Worm (Caenorhabditis elegans): ENCODE data around the gene ddl-1.

The ddl-1 gene

DNA sequence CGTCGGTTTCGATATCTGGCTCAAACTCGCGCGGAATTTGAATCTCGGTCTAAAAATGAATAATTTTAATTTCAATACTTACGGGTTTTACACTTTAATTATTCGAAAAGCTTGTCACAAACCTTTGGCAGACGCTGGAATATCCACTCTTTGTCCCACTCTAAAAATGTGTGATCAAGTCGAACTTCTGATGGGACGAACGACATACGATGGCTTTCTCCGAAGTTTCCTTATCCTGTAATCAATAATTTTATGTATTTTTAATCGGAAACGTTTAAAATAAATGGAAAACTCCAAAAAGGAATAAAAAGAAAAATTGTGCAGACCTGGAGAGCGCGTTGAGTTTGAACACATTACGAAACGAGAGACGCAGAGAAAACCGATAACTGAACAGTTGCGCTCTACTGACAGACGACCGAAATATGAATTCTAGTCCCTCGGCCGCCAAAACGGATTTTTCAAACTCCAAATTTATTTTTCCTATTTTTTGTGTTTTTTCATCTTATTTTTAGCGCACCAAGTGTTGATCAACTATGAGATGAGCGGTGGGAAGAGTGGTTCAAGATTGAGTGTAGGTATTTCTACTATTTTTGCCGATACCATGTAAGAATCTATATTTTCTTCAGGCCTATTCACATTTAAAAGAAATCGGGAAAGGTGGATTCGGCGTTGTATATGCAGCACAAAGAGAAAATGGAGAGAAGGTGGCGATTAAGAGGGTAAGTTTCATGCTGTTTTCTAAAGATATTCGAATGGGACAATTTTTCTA is 1.2 kb upstream of the ddl-1 start, which contains the start of the genes sam-4, F59E12.17 and zyg-1 (continued):
- peak; percentile 91 for TF ChIP-seq dox-1 (GFP tag; IDR thresholded peaks at IDR 0.05)
- TF ChIP-seq lir-1 (GFP tag; conservative IDR thresholded peaks at IDR 0.05) = 0 out of 2 replicates have a peak, but pooled peaks have one; percentile 8
- TF ChIP-seq ztf-25 (GFP tag; IDR thresholded peaks at IDR 0.05) = 0 out of 2 replicates have a peak, but pooled peaks have one; percentile 60
- no peak for TF ChIP-seq B0261.1 (tag; optimal IDR thresholded peaks at IDR 0.05)
- no peak for TF ChIP-seq atf-7 (tag; optimal IDR thresholded peaks at IDR 0.05)
- TF ChIP-seq ceh-40 (GFP tag; IDR thresholded peaks at IDR 0.05) = no peak
- TF ChIP-seq madf-3 (GFP tag; IDR thresholded peaks at IDR 0.05) = peak; percentile 67; the same call in 1 of the 2 replicates
- peak; percentile 57 for TF ChIP-seq F33H1.4 (GFP tag; IDR thresholded peaks at IDR 0.05)
- TF ChIP-seq madf-8 (GFP tag; conservative IDR thresholded peaks at IDR 0.05) = peak; percentile 34
- TF ChIP-seq egl-44 (GFP tag; IDR thresholded peaks at IDR 0.05) = 0 out of 2 replicates have a peak, but pooled peaks have one; percentile 23
- TF ChIP-seq die-1 (tag; optimal IDR thresholded peaks at IDR 0.05) = no peak
- peak; percentile 82 for TF ChIP-seq D2030.7 (GFP tag; IDR thresholded peaks at IDR 0.05)
- peak; percentile 4 for TF ChIP-seq nhr-80 (tag; optimal IDR thresholded peaks at IDR 0.05)
- TF ChIP-seq egrh-3 (GFP tag; IDR thresholded peaks at IDR 0.05) = peak; percentile 53
- TF ChIP-seq gei-17 (GFP tag; optimal IDR thresholded peaks at IDR 0.05) = no peak
- peak; percentile 31 for TF ChIP-seq K12H6.12 (tag; optimal IDR thresholded peaks at IDR 0.05)
- no peak for TF ChIP-seq lin-40 (tag; optimal IDR thresholded peaks at IDR 0.05)
- peak; percentile 76 for TF ChIP-seq efl-1 (GFP tag; optimal IDR thresholded peaks at IDR 0.05)
- peak; percentile 67 for TF ChIP-seq unc-130 (GFP tag; optimal IDR thresholded peaks at IDR 0.05)
- peak in 1 of 3 experiments; percentile 64 for TF ChIP-seq lin-35 (GFP tag; optimal IDR thresholded peaks at IDR 0.05)
- TF ChIP-seq attf-3 (GFP tag; conservative IDR thresholded peaks at IDR 0.05) = peak; percentile 53
- TF ChIP-seq ceh-100 (GFP tag; IDR thresholded peaks at IDR 0.05) = peak; percentile 22; the same call in 1 of the 2 replicates
- no peak for TF ChIP-seq F57A8.1 (GFP tag; optimal IDR thresholded peaks at IDR 0.05)
- TF ChIP-seq Y95B8A.8 (GFP tag; IDR thresholded peaks at IDR 0.05) = 0 out of 2 replicates have a peak, but pooled peaks have one; percentile 42
- TF ChIP-seq ztf-28 (GFP tag; IDR thresholded peaks at IDR 0.05) = peak; percentile 80; the same call in 1 of the 2 replicates
- TF ChIP-seq ztf-18 (tag; optimal IDR thresholded peaks at IDR 0.05) = peak; percentile 39
- TF ChIP-seq madf-6 (GFP tag; IDR thresholded peaks at IDR 0.05) = peak; percentile 71
- TF ChIP-seq tbp1 (GFP tag; optimal IDR thresholded peaks at IDR 0.05) = peak; percentile 48
- TF ChIP-seq snpc-3.4 (tag; optimal IDR thresholded peaks at IDR 0.05) = peak; percentile 74
- peak; percentile 82 for TF ChIP-seq hmg-1.2 (GFP tag; IDR thresholded peaks at IDR 0.05)
- no peak for TF ChIP-seq repo-1 (tag; optimal IDR thresholded peaks at IDR 0.05)
- TF ChIP-seq xnd-1 (tag; optimal IDR thresholded peaks at IDR 0.05) = peak; percentile 1
- peak; percentile 7 for TF ChIP-seq athp-1 (tag; optimal IDR thresholded peaks at IDR 0.05)
- no peak for TF ChIP-seq snpc-4 (GFP tag; optimal IDR thresholded peaks at IDR 0.05)
- peak; percentile 13 to 46 (median 32) for TF ChIP-seq snpc-4 (tag; optimal IDR thresholded peaks at IDR 0.05)
- peak; percentile 52; the same call in 1 of the 2 replicates for TF ChIP-seq aptf-2 (GFP tag; conservative IDR thresholded peaks at IDR 0.05)
- TF ChIP-seq lin-54 (GFP tag; optimal IDR thresholded peaks at IDR 0.05) = peak; percentile 74
- peak; percentile 85 for TF ChIP-seq mcd-1 (GFP tag; IDR thresholded peaks at IDR 0.05)
- TF ChIP-seq hsf-1 (GFP tag; IDR thresholded peaks at IDR 0.05) = no peak
- peak; percentile 42 for TF ChIP-seq dpl-1 (GFP tag; optimal IDR thresholded peaks at IDR 0.05)
- TF ChIP-seq rcor-1 (GFP tag; IDR thresholded peaks at IDR 0.05) = peak; percentile 13; the same call in 1 of the 2 replicates
- TF ChIP-seq ZK185.1 (tag; optimal IDR thresholded peaks at IDR 0.05; ENCODE audit: poor library complexity, severe bottlenecking) = peak; percentile 46
- no peak for TF ChIP-seq ztf-22 (GFP tag; optimal IDR thresholded peaks at IDR 0.05)
- peak; percentile 80 for TF ChIP-seq F49E8.2 (tag; optimal IDR thresholded peaks at IDR 0.05; ENCODE audit: insufficient read depth)

Data from whole organism, young adult.